Fruit fly (Drosophila melanogaster): Measurements from ENCODE around the gene endos.

DNA sequence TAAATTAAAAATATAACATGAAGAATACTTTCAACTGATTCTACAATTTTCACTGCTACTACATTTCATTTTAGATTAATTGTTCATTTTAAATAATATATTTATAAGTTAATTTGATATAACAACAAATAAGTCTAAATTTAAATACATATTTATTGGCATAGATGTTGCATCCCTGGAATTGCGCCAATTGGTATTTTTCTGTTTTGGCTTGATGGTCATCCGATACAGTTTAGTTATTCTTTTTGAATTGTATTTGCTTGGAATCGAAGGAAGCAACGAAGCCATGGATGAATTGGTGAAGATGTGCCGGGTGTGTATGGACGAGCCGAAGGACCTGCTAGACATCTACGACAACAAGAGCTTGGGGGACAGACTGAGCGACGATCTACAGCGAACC is 34.5 kb downstream of the endos start, which contains the start of gene CG17361:
- no peak for TF ChIP-seq OdsH (GFP tag; optimal IDR thresholded peaks at IDR 0.05)
- no peak for TF ChIP-seq CG16779 (tag; optimal IDR thresholded peaks at IDR 0.05)
- TF ChIP-seq net (GFP tag; optimal IDR thresholded peaks at IDR 0.05): no peak
- no peak for TF ChIP-seq CG10669 (GFP tag; optimal IDR thresholded peaks at IDR 0.05)
- no peak for TF ChIP-seq CG6808 (GFP tag; optimal IDR thresholded peaks at IDR 0.05)

Measured in whole organism, prepupa.